Worm (Caenorhabditis elegans): Measurements from ENCODE around the gene nhr-249.

ce11 chrIV:6946832-6947231, 25.5 kb downstream of the nhr-249 start:
- peak; percentile 32 for TF ChIP-seq nhr-11 (tag; optimal IDR thresholded peaks at IDR 0.05)
- no peak for TF ChIP-seq jun-1 (tag; optimal IDR thresholded peaks at IDR 0.05)
- no peak for TF ChIP-seq saeg-2 (GFP tag; IDR thresholded peaks at IDR 0.05)
- TF ChIP-seq pha-4 (GFP tag; IDR thresholded peaks at IDR 0.05) = no peak
- TF ChIP-seq pha-4 (tag; optimal IDR thresholded peaks at IDR 0.05) = no peak
- TF ChIP-seq unc-62 (GFP tag; optimal IDR thresholded peaks at IDR 0.05 in 1 of 2) = peak in 1 of 2 experiments; percentile 73
- TF ChIP-seq unc-62 (tag; optimal IDR thresholded peaks at IDR 0.05) = no peak
